Fruit fly (Drosophila melanogaster) whole organism, embryonic: ENCODE data around the gene Bem46.

ENCODE experiments used
- Atf3 ChIP-seq: fragments of 200-800 bp; sonication (Bioruptor generic); optimal IDR thresholded peaks from 3 replicates; lab custom pipeline; 2016; ENCODE audit warnings: missing biosample characterization, missing genetic modification characterization
- B-H1 ChIP-seq: fragments of 200-800 bp; sonication (Bioruptor generic); IDR thresholded peaks from 3 replicates; pipeline ENCODE4 v1.3.6; 2022; ENCODE audit warnings: missing biosample characterization, missing genetic modification characterization
- Bgb ChIP-seq: fragments of 200-800 bp; sonication (Bioruptor generic); IDR thresholded peaks from 2 replicates; pipeline ENCODE4 v1.3.6; 2022; ENCODE audit warnings: missing biosample characterization, missing genetic modification characterization; ENCODE audit not compliant: partially characterized antibody
- CG11560 ChIP-seq: fragments of 200-800 bp; sonication (Bioruptor generic); IDR thresholded peaks from 3 replicates; pipeline ENCODE4 v1.3.6; 2022; ENCODE audit warnings: missing biosample characterization, missing genetic modification characterization
- CG13123 ChIP-seq: fragments of 200-800 bp; sonication (Bioruptor generic); optimal IDR thresholded peaks from 2 replicates; lab custom pipeline; 2016; ENCODE audit warnings: missing biosample characterization, missing genetic modification characterization
- CG13296 ChIP-seq: fragments of 200-800 bp; sonication (Bioruptor generic); optimal IDR thresholded peaks from 3 replicates; lab custom pipeline; 2018; ENCODE audit warnings: missing biosample characterization, mild to moderate bottlenecking, missing genetic modification characterization
- CG14965 ChIP-seq: fragments of 200-800 bp; sonication (Bioruptor generic); optimal IDR thresholded peaks from 2 replicates; lab custom pipeline; 2016; ENCODE audit warnings: missing biosample characterization, missing genetic modification characterization, borderline replicate concordance
- CG15514 ChIP-seq: fragments of 200-800 bp; sonication (Bioruptor generic); optimal IDR thresholded peaks from 3 replicates; lab custom pipeline; 2017; ENCODE audit warnings: missing biosample characterization, missing genetic modification characterization, mild to moderate bottlenecking, moderate library complexity, missing genetic modification reagents
- CG15601 ChIP-seq: fragments of 200-800 bp; sonication (Bioruptor generic); optimal IDR thresholded peaks from 3 replicates; lab custom pipeline; 2019; ENCODE audit warnings: missing biosample characterization, mild to moderate bottlenecking, missing genetic modification characterization, moderate library complexity
- CG16779 ChIP-seq: fragments of 200-800 bp; sonication (Bioruptor generic); IDR thresholded peaks from 2 replicates; pipeline ENCODE4 v1.3.6; 2022; ENCODE audit warnings: missing biosample characterization, missing genetic modification characterization
- CG16813 ChIP-seq: fragments of 200-800 bp; sonication (Bioruptor generic); IDR thresholded peaks from 3 replicates; pipeline ENCODE4 v1.3.6; 2022; ENCODE audit warnings: missing biosample characterization, missing genetic modification characterization; ENCODE audit not compliant: partially characterized antibody
- CG17829 ChIP-seq: fragments of 200-800 bp; optimal IDR thresholded peaks from 2 replicates; lab custom pipeline; 2019; ENCODE audit warnings: missing biosample characterization, mild to moderate bottlenecking, missing genetic modification characterization, moderate library complexity
- CG1832 ChIP-seq: fragments of 200-800 bp; sonication (Bioruptor generic); optimal IDR thresholded peaks from 2 replicates; lab custom pipeline; 2017; ENCODE audit warnings: missing biosample characterization, mild to moderate bottlenecking, missing genetic modification characterization, inconsistent platforms
- CG30431 ChIP-seq: fragments of 200-800 bp; sonication (Bioruptor generic); optimal IDR thresholded peaks from 2 replicates; lab custom pipeline; 2017; ENCODE audit warnings: missing biosample characterization, missing genetic modification characterization
- CG31388 ChIP-seq: fragments of 200-800 bp; sonication (Bioruptor generic); optimal IDR thresholded peaks from 2 replicates; lab custom pipeline; 2016; ENCODE audit warnings: missing biosample characterization, missing genetic modification characterization
- CG32772 ChIP-seq: fragments of 200-800 bp; sonication (Bioruptor generic); IDR thresholded peaks from 2 replicates; pipeline ENCODE4 v1.3.6; 2022; ENCODE audit warnings: missing biosample characterization, missing genetic modification characterization
- CG33557 ChIP-seq: fragments of 200-800 bp; sonication (Bioruptor generic); optimal IDR thresholded peaks from 2 replicates; lab custom pipeline; 2019; ENCODE audit warnings: missing biosample characterization, mild to moderate bottlenecking, missing genetic modification characterization, moderate library complexity
- CG3407 ChIP-seq: fragments of 200-800 bp; sonication (Bioruptor generic); optimal IDR thresholded peaks from 2 replicates; lab custom pipeline; 2018; ENCODE audit warnings: missing biosample characterization, mild to moderate bottlenecking, missing genetic modification characterization
- CG3995 ChIP-seq: fragments of 200-800 bp; sonication (Bioruptor generic); optimal IDR thresholded peaks from 3 replicates; lab custom pipeline; 2016; ENCODE audit warnings: missing biosample characterization, missing genetic modification characterization
- CG8388 ChIP-seq: fragments of 200-800 bp; sonication (Bioruptor generic); optimal IDR thresholded peaks from 2 replicates; lab custom pipeline; 2019; ENCODE audit warnings: missing biosample characterization, mild to moderate bottlenecking, missing genetic modification characterization, moderate library complexity
- CG9817 ChIP-seq: fragments of 200-800 bp; sonication (Bioruptor generic); optimal IDR thresholded peaks from 2 replicates; lab custom pipeline; 2018; ENCODE audit warnings: missing biosample characterization, mild to moderate bottlenecking, missing genetic modification characterization, moderate library complexity
- Dref ChIP-seq: fragments of 200-800 bp; sonication (Bioruptor generic); IDR thresholded peaks from 2 replicates; pipeline ENCODE4 v1.3.6; 2022; ENCODE audit warnings: missing biosample characterization, missing genetic modification characterization
- E2f1 ChIP-seq: fragments of 200-800 bp; sonication (Bioruptor generic); IDR thresholded peaks from 2 replicates; pipeline ENCODE4 v1.3.6; 2022; ENCODE audit warnings: missing biosample characterization, missing genetic modification characterization
- Ets65A ChIP-seq: fragments of 200-800 bp; sonication (Bioruptor generic); peaks from one replicate; lab custom pipeline; 2016; ENCODE audit warnings: missing biosample characterization, missing genetic modification characterization
- Ets97D ChIP-seq: fragments of 200-800 bp; sonication (Bioruptor generic); optimal IDR thresholded peaks from 3 replicates; lab custom pipeline; 2016; ENCODE audit warnings: missing biosample characterization, missing genetic modification characterization
- Gsc ChIP-seq: fragments of 200-800 bp; sonication (Bioruptor generic); IDR thresholded peaks from 2 replicates; pipeline ENCODE4 v1.3.6; 2022; ENCODE audit warnings: missing biosample characterization, missing genetic modification characterization
- HLHmδ ChIP-seq: fragments of 200-800 bp; sonication (Bioruptor generic); optimal IDR thresholded peaks from 2 replicates; lab custom pipeline; 2018; ENCODE audit warnings: missing biosample characterization, mild to moderate bottlenecking, missing genetic modification characterization, moderate library complexity
- Lhr ChIP-seq: fragments of 200-800 bp; sonication (Bioruptor generic); optimal IDR thresholded peaks from 3 replicates; lab custom pipeline; 2017; ENCODE audit warnings: mild to moderate bottlenecking, missing biosample characterization, missing genetic modification reagents, missing genetic modification characterization
- Lim3 ChIP-seq: fragments of 200-800 bp; sonication (Bioruptor generic); IDR thresholded peaks from 2 replicates; pipeline ENCODE4 v1.3.6; 2022; ENCODE audit warnings: missing biosample characterization, missing genetic modification characterization
- Med ChIP-seq: fragments of 200-800 bp; sonication (Bioruptor generic); peaks from one replicate; lab custom pipeline; 2016; ENCODE audit warnings: missing biosample characterization, missing genetic modification characterization, mild to moderate bottlenecking, inconsistent platforms, moderate library complexity
- Mes4 ChIP-seq: fragments of 200-800 bp; sonication (Bioruptor generic); optimal IDR thresholded peaks from 2 replicates; lab custom pipeline; 2016; ENCODE audit warnings: missing biosample characterization, missing genetic modification characterization
- Oaz ChIP-seq: fragments of 200-800 bp; sonication (Bioruptor generic); IDR thresholded peaks from 2 replicates; pipeline ENCODE4 v1.3.6; 2022; ENCODE audit warnings: missing biosample characterization, missing genetic modification characterization
- Optix ChIP-seq: fragments of 200-800 bp; sonication (Bioruptor generic); IDR thresholded peaks from 3 replicates; pipeline ENCODE4 v1.3.6; 2022; ENCODE audit warnings: missing biosample characterization, missing genetic modification characterization
- Tbp ChIP-seq: fragments of >200 bp; optimal IDR thresholded peaks from 2 replicates; lab custom pipeline; 2018; ENCODE audit warnings: missing biosample characterization, missing genetic modification characterization
- Xbp1 ChIP-seq: fragments of 200-800 bp; sonication (Bioruptor generic); optimal IDR thresholded peaks from 3 replicates; lab custom pipeline; 2016; ENCODE audit warnings: missing biosample characterization, mild to moderate bottlenecking, missing genetic modification characterization
- ash1 ChIP-seq: fragments of 200-800 bp; sonication (Bioruptor generic); optimal IDR thresholded peaks from 2 replicates; lab custom pipeline; 2018; ENCODE audit warnings: missing biosample characterization, mild to moderate bottlenecking, missing genetic modification characterization
- bbx ChIP-seq: fragments of 200-800 bp; sonication (Bioruptor generic); IDR thresholded peaks from 2 replicates; pipeline ENCODE4 v1.3.6; 2022; ENCODE audit warnings: missing biosample characterization, missing genetic modification characterization; ENCODE audit not compliant: partially characterized antibody
- chinmo ChIP-seq: fragments of 200-800 bp; sonication (Bioruptor generic); IDR thresholded peaks from 4 replicates; pipeline ENCODE4 v1.3.6; 2022; ENCODE audit warnings: missing biosample characterization, missing genetic modification characterization; ENCODE audit not compliant: partially characterized antibody
- ci ChIP-seq: fragments of 200-800 bp; sonication (Bioruptor generic); IDR thresholded peaks from 3 replicates; pipeline ENCODE4 v1.3.6; 2022; ENCODE audit warnings: missing biosample characterization, missing genetic modification characterization
- gce ChIP-seq: fragments of 200-800 bp; sonication (Bioruptor generic); IDR thresholded peaks from 3 replicates; pipeline ENCODE4 v1.3.6; 2022; ENCODE audit warnings: missing biosample characterization, missing genetic modification characterization
- gfzf ChIP-seq: fragments of 200-800 bp; sonication (Bioruptor generic); optimal IDR thresholded peaks from 2 replicates; lab custom pipeline; 2016; ENCODE audit warnings: missing biosample characterization, mild to moderate bottlenecking, missing genetic modification characterization, moderate library complexity
- lilli ChIP-seq: fragments of 200-800 bp; sonication (Bioruptor generic); optimal IDR thresholded peaks from 3 replicates; lab custom pipeline; 2016; ENCODE audit warnings: missing biosample characterization, missing genetic modification characterization
- pb ChIP-seq: fragments of 200-800 bp; sonication (Bioruptor generic); optimal IDR thresholded peaks from 3 replicates; lab custom pipeline; 2016; ENCODE audit warnings: missing biosample characterization, missing genetic modification characterization
- pita ChIP-seq: fragments of 200-800 bp; sonication (Bioruptor generic); optimal IDR thresholded peaks from 2 replicates; lab custom pipeline; 2017; ENCODE audit warnings: missing biosample characterization, mild to moderate bottlenecking, missing genetic modification characterization
- stwl ChIP-seq: fragments of 200-800 bp; sonication (Bioruptor generic); optimal IDR thresholded peaks from 3 replicates; lab custom pipeline; 2018; ENCODE audit warnings: missing biosample characterization, mild to moderate bottlenecking, missing genetic modification characterization, moderate library complexity
- tio ChIP-seq: fragments of 200-800 bp; sonication (Bioruptor generic); optimal IDR thresholded peaks from 2 replicates; lab custom pipeline; 2017; ENCODE audit warnings: missing biosample characterization, missing genetic modification characterization, inconsistent platforms
- trem ChIP-seq: fragments of 200-800 bp; optimal IDR thresholded peaks from 3 replicates; lab custom pipeline; 2019; ENCODE audit warnings: missing biosample characterization, mild to moderate bottlenecking, missing genetic modification characterization, moderate library complexity
- unc-4 ChIP-seq: fragments of 200-800 bp; sonication (Bioruptor generic); IDR thresholded peaks from 2 replicates; pipeline ENCODE4 v1.3.6; 2022; ENCODE audit warnings: missing biosample characterization, missing genetic modification characterization; ENCODE audit not compliant: partially characterized antibody
- unpg ChIP-seq: fragments of 200-800 bp; sonication (Bioruptor generic); optimal IDR thresholded peaks from 3 replicates; lab custom pipeline; 2018; ENCODE audit warnings: missing biosample characterization, mild to moderate bottlenecking, missing genetic modification characterization, moderate library complexity
- vfl ChIP-seq: fragments of 200-800 bp; sonication (Bioruptor generic); optimal IDR thresholded peaks from 2 replicates; lab custom pipeline; 2016; ENCODE audit warnings: missing biosample characterization, missing genetic modification characterization
- zf30C ChIP-seq: fragments of 200-800 bp; sonication (Bioruptor generic); optimal IDR thresholded peaks from 3 replicates; lab custom pipeline; 2018; ENCODE audit warnings: missing biosample characterization, mild to moderate bottlenecking, missing genetic modification characterization

The Bem46 gene

DNA sequence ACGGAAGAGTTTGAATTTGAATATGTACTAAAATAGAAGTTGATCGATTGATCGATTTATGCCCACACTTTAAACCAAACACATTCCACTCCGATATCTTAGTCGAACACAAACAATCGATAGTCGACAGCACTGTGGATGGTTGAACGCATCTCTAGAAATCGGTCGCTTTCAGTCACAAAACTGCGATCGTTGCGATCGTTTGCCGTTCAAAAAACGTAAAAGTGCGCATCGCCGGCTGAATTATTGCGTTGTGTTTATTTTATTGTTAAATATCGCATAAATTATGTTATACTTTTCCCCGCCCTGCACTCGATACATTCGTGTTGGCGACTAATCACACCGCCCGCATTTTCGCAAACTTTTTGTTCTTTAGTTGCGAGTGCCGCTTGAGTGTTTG is 11.2 kb downstream of the Bem46 start, which contains the start of gene Ccdc85 (continued):
- TF ChIP-seq bbx (GFP tag; lab: Robert Waterston, UW) (peak; percentile 99), Gsc (GFP tag; lab: Robert Waterston, UW) (no peak), CG16779 (GFP tag; lab: Robert Waterston, UW) (peak; percentile 64; the same call in 1 of the 2 replicates), ci (GFP tag; lab: Robert Waterston, UW) (peak; percentile 76), B-H1 (GFP tag; lab: Robert Waterston, UW) (no peak), unpg (GFP tag; lab: Kevin White, UChicago) (peak; percentile 25), Lhr (GFP tag; lab: Kevin White, UChicago) (peak; percentile 12), Oaz (0 out of 2 replicates have a peak, but pooled peaks have one; percentile 5), Dref (peak; percentile 98), HLHmδ (GFP tag; lab: Kevin White, UChicago) (peak; percentile 44), ash1 (GFP tag; lab: Kevin White, UChicago) (no peak), CG3995 (GFP tag; lab: Kevin White, UChicago) (peak; percentile 93), unc-4 (peak; percentile 90), stwl (tag; lab: Kevin White, UChicago) (peak; percentile 94), chinmo (GFP tag; lab: Robert Waterston, UW) (peak; percentile 98), Ets97D (GFP tag; lab: Kevin White, UChicago) (peak; percentile 58), CG11560 (tag; lab: Robert Waterston, UW) (peak; percentile 50; the same call in 1 of the 3 replicates), CG30431 (GFP tag; lab: Kevin White, UChicago) (no peak), Lim3 (no peak), CG13123 (GFP tag; lab: Kevin White, UChicago) (no peak), vfl (GFP tag; lab: Kevin White, UChicago) (peak; percentile 23), pita (GFP tag; lab: Kevin White, UChicago) (no peak), CG9817 (tag; lab: Kevin White, UChicago) (no peak), zf30C (GFP tag; lab: Kevin White, UChicago) (no peak), Med (peak; percentile 93), pb (GFP tag; lab: Kevin White, UChicago) (no peak), CG17829 (tag; lab: Kevin White, UChicago) (peak; percentile 44), CG33557 (GFP tag; lab: Kevin White, UChicago) (peak; percentile 7), CG1832 (no peak), CG13296 (GFP tag; lab: Kevin White, UChicago) (peak; percentile 2), Mes4 (peak; percentile 4), Xbp1 (GFP tag; lab: Kevin White, UChicago) (peak; percentile 34), CG31388 (no peak), Tbp (GFP tag; lab: Kevin White, UChicago) (no peak), Optix (GFP tag; lab: Robert Waterston, UW) (no peak), Ets65A (no peak), trem (tag; lab: Kevin White, UChicago) (peak; percentile 83), CG8388 (GFP tag; lab: Kevin White, UChicago) (no peak), lilli (GFP tag; lab: Kevin White, UChicago) (peak; percentile 22), E2f1 (GFP tag; lab: Robert Waterston, UW) (no peak), tio (no peak), gce (no peak), CG14965 (GFP tag; lab: Kevin White, UChicago) (no peak), Bgb (GFP tag; lab: Robert Waterston, UW) (peak; percentile 98), CG16813 (GFP tag; lab: Robert Waterston, UW) (peak; percentile 94), CG3407 (GFP tag; lab: Kevin White, UChicago) (no peak), gfzf (GFP tag; lab: Kevin White, UChicago) (peak; percentile 24), Atf3 (GFP tag; lab: Kevin White, UChicago) (no peak), CG15601 (tag; lab: Kevin White, UChicago) (peak; percentile 84), CG15514 (GFP tag; lab: Kevin White, UChicago) (peak; percentile 64), CG32772 (no peak)
